Fruit fly (Drosophila melanogaster) whole organism, adult: ENCODE data around the gene Kap-alpha3.
A peak's percentile ranks its signal among the peaks of the same experiment; 100 is the strongest.

Experiments
- CG11617 ChIP-seq: fragments of 200-800 bp; sonication (Bioruptor generic); optimal IDR thresholded peaks from 2 replicates; lab custom pipeline; 2017; ENCODE audit warnings: mild to moderate bottlenecking, missing biosample characterization, missing genetic modification reagents, missing genetic modification characterization
- CG7101 ChIP-seq: fragments of 200-800 bp; sonication (Bioruptor generic); optimal IDR thresholded peaks from 2 replicates; lab custom pipeline; 2018; ENCODE audit warnings: missing biosample characterization, mild to moderate bottlenecking, missing genetic modification characterization, moderate library complexity
- Hr96 ChIP-seq: fragments of 200-800 bp; sonication (Bioruptor generic); optimal IDR thresholded peaks from 2 replicates; lab custom pipeline; 2016; ENCODE audit warnings: missing biosample characterization, missing genetic modification characterization
- Mnt ChIP-seq: fragments of 200-800 bp; sonication (Bioruptor generic); optimal IDR thresholded peaks from 2 replicates; lab custom pipeline; 2016; ENCODE audit warnings: missing biosample characterization, mild to moderate bottlenecking, missing genetic modification characterization
- toe ChIP-seq: fragments of 200-800 bp; sonication (Bioruptor generic); optimal IDR thresholded peaks from 2 replicates; lab custom pipeline; 2016; ENCODE audit warnings: missing biosample characterization, missing genetic modification characterization

dm6 chr3R:9600558-9600959 is 23.0 kb upstream of the Kap-alpha3 start:
- peak; percentile 49 for TF ChIP-seq toe (GFP tag; lab: Kevin White, UChicago)
- TF ChIP-seq CG11617 (GFP tag; lab: Kevin White, UChicago) = peak; percentile 82
- peak; percentile 77 for TF ChIP-seq CG7101 (tag; lab: Kevin White, UChicago)
- no peak for TF ChIP-seq Hr96 (GFP tag; lab: Kevin White, UChicago)
- TF ChIP-seq Mnt (GFP tag; lab: Kevin White, UChicago) = peak; percentile 44
